Fruit fly (Drosophila melanogaster) whole organism, embryonic: Measurements from ENCODE around the gene CG10702.

Source experiments
- ATbp ChIP-seq: fragments of 200-800 bp; sonication (Bioruptor generic); optimal IDR thresholded peaks from 2 replicates; lab custom pipeline; 2017; ENCODE audit warnings: missing biosample characterization, mild to moderate bottlenecking, missing genetic modification characterization, missing genetic modification reagents
- Aef1 ChIP-seq: fragments of 200-800 bp; sonication (Bioruptor generic); IDR thresholded peaks from 3 replicates; pipeline ENCODE4 v1.3.6; 2022; ENCODE audit warnings: missing biosample characterization, missing genetic modification characterization
- Antp ChIP-seq: fragments of 200-800 bp; sonication (Bioruptor generic); optimal IDR thresholded peaks from 3 replicates; lab custom pipeline; 2016; ENCODE audit warnings: missing biosample characterization, missing genetic modification characterization
- Awh ChIP-seq: fragments of 200-800 bp; sonication (Bioruptor generic); IDR thresholded peaks from 2 replicates; pipeline ENCODE4, ENCODE4 v1.3.6; 2022; ENCODE audit warnings: missing biosample characterization, missing genetic modification characterization
- BEAF-32 ChIP-seq: fragments of 200-800 bp; sonication (Bioruptor generic); optimal IDR thresholded peaks from 3 replicates; lab custom pipeline; 2017; ENCODE audit warnings: missing biosample characterization, missing genetic modification characterization, mild to moderate bottlenecking, moderate library complexity, missing genetic modification reagents
- CG10366 ChIP-seq: fragments of 200-800 bp; sonication (Bioruptor generic); IDR thresholded peaks from 2 replicates; pipeline ENCODE4 v1.3.6; 2022; ENCODE audit warnings: missing biosample characterization, missing genetic modification characterization
- CG11560 ChIP-seq: fragments of 200-800 bp; sonication (Bioruptor generic); IDR thresholded peaks from 3 replicates; pipeline ENCODE4 v1.3.6; 2022; ENCODE audit warnings: missing biosample characterization, missing genetic modification characterization
- CG12769 ChIP-seq: fragments of 200-800 bp; sonication (Bioruptor generic); optimal IDR thresholded peaks from 2 replicates; lab custom pipeline; 2019; ENCODE audit warnings: missing biosample characterization, mild to moderate bottlenecking, missing genetic modification characterization, moderate library complexity
- CG13296 ChIP-seq: fragments of 200-800 bp; sonication (Bioruptor generic); optimal IDR thresholded peaks from 3 replicates; lab custom pipeline; 2018; ENCODE audit warnings: missing biosample characterization, mild to moderate bottlenecking, missing genetic modification characterization
- CG14014 ChIP-seq: fragments of 200-800 bp; sonication (Bioruptor generic); IDR thresholded peaks from 2 replicates; pipeline ENCODE4 v1.3.6; 2022; ENCODE audit warnings: missing biosample characterization, missing genetic modification characterization
- CG1529 ChIP-seq: fragments of 200-800 bp; sonication (Bioruptor generic); optimal IDR thresholded peaks from 3 replicates; lab custom pipeline; 2018; ENCODE audit warnings: missing biosample characterization, missing genetic modification characterization
- CG17186 ChIP-seq: fragments of 200-800 bp; sonication (Bioruptor generic); optimal IDR thresholded peaks from 3 replicates; lab custom pipeline; 2017; ENCODE audit warnings: missing biosample characterization, missing genetic modification reagents, missing genetic modification characterization
- CG17568 ChIP-seq: fragments of 200-800 bp; sonication (Bioruptor generic); optimal IDR thresholded peaks from 2 replicates; lab custom pipeline; 2018; ENCODE audit warnings: missing biosample characterization, mild to moderate bottlenecking, missing genetic modification characterization, moderate library complexity
- CG31441 ChIP-seq: fragments of 200-800 bp; sonication (Bioruptor generic); IDR thresholded peaks from 2 replicates; pipeline ENCODE4 v1.3.6; 2022; ENCODE audit warnings: missing biosample characterization, missing genetic modification characterization
- CG3838 ChIP-seq: fragments of 200-800 bp; sonication (Bioruptor generic); optimal IDR thresholded peaks from 3 replicates; lab custom pipeline; 2016; ENCODE audit warnings: missing biosample characterization, missing genetic modification characterization
- CG42726 ChIP-seq: fragments of 200-800 bp; sonication (Bioruptor generic); IDR thresholded peaks from 2 replicates; pipeline ENCODE4 v1.3.6; 2022; ENCODE audit warnings: missing biosample characterization, missing genetic modification characterization; ENCODE audit not compliant: partially characterized antibody
- CG6654 ChIP-seq: fragments of 200-800 bp; sonication (Bioruptor generic); optimal IDR thresholded peaks from 2 replicates; lab custom pipeline; 2017; ENCODE audit warnings: missing biosample characterization, mild to moderate bottlenecking, missing genetic modification characterization
- CG6689 ChIP-seq: fragments of 200-800 bp; sonication (Bioruptor generic); IDR thresholded peaks from 2 replicates; pipeline ENCODE4 v1.3.6; 2022; ENCODE audit warnings: missing biosample characterization, missing genetic modification characterization
- CG9437 ChIP-seq: fragments of 200-800 bp; sonication (Bioruptor generic); optimal IDR thresholded peaks from 2 replicates; lab custom pipeline; 2018; ENCODE audit warnings: missing biosample characterization, mild to moderate bottlenecking, missing genetic modification characterization
- CG9609 ChIP-seq: fragments of 200-800 bp; sonication (Bioruptor generic); optimal IDR thresholded peaks from 3 replicates; lab custom pipeline; 2016; ENCODE audit warnings: missing biosample characterization, missing genetic modification characterization
- CrebB ChIP-seq: fragments of 200-800 bp; sonication (Bioruptor generic); optimal IDR thresholded peaks from 3 replicates; lab custom pipeline; 2018; ENCODE audit warnings: missing biosample characterization, mild to moderate bottlenecking, missing genetic modification characterization
- Dad ChIP-seq: fragments of 200-800 bp; sonication (Bioruptor generic); optimal IDR thresholded peaks from 3 replicates; lab custom pipeline; 2016; ENCODE audit warnings: missing biosample characterization, missing genetic modification characterization
- E2f2 ChIP-seq: fragments of 200-800 bp; sonication (Bioruptor generic); IDR thresholded peaks from 2 replicates; pipeline ENCODE4 v1.3.6; 2022; ENCODE audit warnings: missing biosample characterization, missing genetic modification characterization
- Gsc ChIP-seq: fragments of 200-800 bp; sonication (Bioruptor generic); IDR thresholded peaks from 2 replicates; pipeline ENCODE4 v1.3.6; 2022; ENCODE audit warnings: missing biosample characterization, missing genetic modification characterization
- Jarid2 ChIP-seq: fragments of 200-800 bp; sonication (Bioruptor generic); optimal IDR thresholded peaks from 3 replicates; lab custom pipeline; 2017; ENCODE audit warnings: mild to moderate bottlenecking, missing biosample characterization, missing genetic modification reagents, missing genetic modification characterization
- MTF-1 ChIP-seq: fragments of 200-800 bp; sonication (Bioruptor generic); optimal IDR thresholded peaks from 2 replicates; lab custom pipeline; 2018; ENCODE audit warnings: missing biosample characterization, mild to moderate bottlenecking, missing genetic modification characterization, borderline replicate concordance
- Max ChIP-seq: fragments of 200-800 bp; sonication (Bioruptor generic); optimal IDR thresholded peaks from 2 replicates; lab custom pipeline; 2016; ENCODE audit warnings: missing biosample characterization, mild to moderate bottlenecking, missing genetic modification characterization
- NC2α ChIP-seq: fragments of 200-800 bp; sonication (Bioruptor generic); optimal IDR thresholded peaks from 2 replicates; lab custom pipeline; 2016; ENCODE audit warnings: missing biosample characterization, missing genetic modification characterization
- Oli ChIP-seq: fragments of 200-800 bp; sonication (Bioruptor generic); optimal IDR thresholded peaks from 2 replicates; lab custom pipeline; 2018; ENCODE audit warnings: missing biosample characterization, mild to moderate bottlenecking, missing genetic modification characterization, moderate library complexity
- Opbp ChIP-seq: fragments of 200-800 bp; sonication (Bioruptor generic); IDR thresholded peaks from 3 replicates; pipeline ENCODE4 v1.3.6; 2022; ENCODE audit warnings: missing biosample characterization, missing genetic modification characterization; ENCODE audit not compliant: partially characterized antibody
- Pdp1 ChIP-seq, 2 experiments: fragments of 200-800 bp; sonication (Bioruptor generic); optimal IDR thresholded peaks; 3 replicates each; lab custom pipeline; 2016; ENCODE audit warnings: missing biosample characterization in 2 of 2, missing genetic modification characterization in 2 of 2, mild to moderate bottlenecking in 1 of 2, moderate library complexity in 1 of 2
- Side ChIP-seq: fragments of 200-800 bp; sonication (Bioruptor generic); optimal IDR thresholded peaks from 2 replicates; lab custom pipeline; 2016; ENCODE audit warnings: missing biosample characterization, missing genetic modification characterization
- cato ChIP-seq: fragments of 200-800 bp; sonication (Bioruptor generic); optimal IDR thresholded peaks from 2 replicates; lab custom pipeline; 2016; ENCODE audit warnings: missing biosample characterization, missing genetic modification characterization, borderline replicate concordance
- ci ChIP-seq: fragments of 200-800 bp; sonication (Bioruptor generic); IDR thresholded peaks from 3 replicates; pipeline ENCODE4 v1.3.6; 2022; ENCODE audit warnings: missing biosample characterization, missing genetic modification characterization
- crc ChIP-seq: fragments of 200-800 bp; sonication (Bioruptor generic); optimal IDR thresholded peaks from 2 replicates; lab custom pipeline; 2016; ENCODE audit warnings: missing biosample characterization, missing genetic modification characterization
- crp ChIP-seq, 2 experiments: fragments of 200-800 bp; sonication (Bioruptor generic); optimal IDR thresholded peaks; 2 replicates in 1 of 2; 3 replicates in 1 of 2; lab custom pipeline; 2017; ENCODE audit warnings: missing biosample characterization in 2 of 2, missing genetic modification characterization in 2 of 2, mild to moderate bottlenecking in 1 of 2, moderate library complexity in 1 of 2
- dmrt99B ChIP-seq: fragments of 200-800 bp; sonication (Bioruptor generic); optimal IDR thresholded peaks from 2 replicates; lab custom pipeline; 2018; ENCODE audit warnings: missing biosample characterization, mild to moderate bottlenecking, missing genetic modification characterization, moderate library complexity
- fd3F ChIP-seq: fragments of 200-800 bp; sonication (Bioruptor generic); optimal IDR thresholded peaks from 2 replicates; lab custom pipeline; 2018; ENCODE audit warnings: missing biosample characterization, mild to moderate bottlenecking, missing genetic modification characterization, moderate library complexity
- fd96Cb ChIP-seq: fragments of 200-800 bp; sonication (Bioruptor generic); optimal IDR thresholded peaks from 2 replicates; lab custom pipeline; 2018; ENCODE audit warnings: missing biosample characterization, mild to moderate bottlenecking, missing genetic modification characterization, moderate library complexity
- gsb ChIP-seq: fragments of 200-800 bp; sonication (Bioruptor generic); IDR thresholded peaks from 2 replicates; pipeline ENCODE4 v1.3.6; 2022; ENCODE audit warnings: missing biosample characterization, missing genetic modification characterization
- lov ChIP-seq, 2 experiments: fragments of 200-800 bp in 1 of 2; fragments of >200 bp in 1 of 2; sonication (Bioruptor generic) in 1 of 2; IDR thresholded peaks in 1 of 2; optimal IDR thresholded peaks in 1 of 2; 2 replicates in 1 of 2; 3 replicates in 1 of 2; pipeline versions ENCODE4 v1.3.6 to Lab custom; 2017 to 2022; ENCODE audit warnings: missing biosample characterization in 1 of 2, missing genetic modification characterization in 1 of 2
- schlank ChIP-seq: fragments of 200-800 bp; sonication (Bioruptor generic); optimal IDR thresholded peaks from 2 replicates; lab custom pipeline; 2018; ENCODE audit warnings: missing biosample characterization, mild to moderate bottlenecking, missing genetic modification characterization
- scrt ChIP-seq: fragments of 200-800 bp; sonication (Bioruptor generic); optimal IDR thresholded peaks from 2 replicates; lab custom pipeline; 2018; ENCODE audit warnings: missing biosample characterization, mild to moderate bottlenecking, missing genetic modification characterization, moderate library complexity
- stwl ChIP-seq: fragments of 200-800 bp; sonication (Bioruptor generic); optimal IDR thresholded peaks from 3 replicates; lab custom pipeline; 2018; ENCODE audit warnings: missing biosample characterization, mild to moderate bottlenecking, missing genetic modification characterization, moderate library complexity
- toy ChIP-seq: fragments of 200-800 bp; sonication (Bioruptor generic); IDR thresholded peaks from 2 replicates; pipeline ENCODE4 v1.3.6; 2022; ENCODE audit warnings: missing biosample characterization, missing genetic modification characterization
- unpg ChIP-seq: fragments of 200-800 bp; sonication (Bioruptor generic); optimal IDR thresholded peaks from 3 replicates; lab custom pipeline; 2018; ENCODE audit warnings: missing biosample characterization, mild to moderate bottlenecking, missing genetic modification characterization, moderate library complexity
- vvl ChIP-seq: fragments of 200-800 bp; sonication (Bioruptor generic); IDR thresholded peaks from 2 replicates; pipeline ENCODE4 v1.3.6; 2022; ENCODE audit warnings: missing biosample characterization, missing genetic modification characterization
- wek ChIP-seq: fragments of 200-800 bp; sonication (Bioruptor generic); optimal IDR thresholded peaks from 3 replicates; lab custom pipeline; 2018; ENCODE audit warnings: missing biosample characterization, mild to moderate bottlenecking, missing genetic modification characterization, moderate library complexity
- wor ChIP-seq: fragments of 200-800 bp; sonication (Bioruptor generic); IDR thresholded peaks from 2 replicates; pipeline ENCODE4 v1.3.6; 2022; ENCODE audit warnings: missing biosample characterization, missing genetic modification characterization
- yki ChIP-seq: fragments of >200 bp; optimal IDR thresholded peaks from 3 replicates; lab custom pipeline; 2018

Gene CG10702

dm6 chr2L:19058916-19059315 is 10.7 kb downstream of the CG10702 start, which contains the start of gene Phlpp (continued):
- TF ChIP-seq cato (GFP tag; lab: Kevin White, UChicago) (no peak), E2f2 (GFP tag; lab: Robert Waterston, UW) (peak; percentile 24; the same call in 1 of the 2 replicates), CG42726 (GFP tag; lab: Robert Waterston, UW) (no peak), CG17186 (no peak), Side (GFP tag; lab: Kevin White, UChicago) (peak; percentile 23), Pdp1 (GFP tag; optimal IDR thresholded peaks at IDR 0.05; lab: Kevin White, UChicago) (peak in 1 of 2 experiments; percentile 58), lov (optimal IDR thresholded peaks at IDR 0.05; lab: Kevin White, UChicago) (no peak), lov (GFP tag; IDR thresholded peaks at IDR 0.05; lab: Robert Waterston, UW) (no peak), CG1529 (GFP tag; lab: Kevin White, UChicago) (no peak), fd3F (GFP tag; lab: Kevin White, UChicago) (no peak), CG6654 (GFP tag; lab: Kevin White, UChicago) (no peak), CG31441 (peak; percentile 78), Awh (GFP tag; lab: Robert Waterston, UW) (0 out of 2 replicates have a peak, but pooled peaks have one; percentile 51), dmrt99B (tag; lab: Kevin White, UChicago) (no peak), NC2α (GFP tag; lab: Kevin White, UChicago) (peak; percentile 24), stwl (tag; lab: Kevin White, UChicago) (peak; percentile 2), unpg (GFP tag; lab: Kevin White, UChicago) (peak; percentile 31), scrt (GFP tag; lab: Kevin White, UChicago) (no peak), wek (GFP tag; lab: Kevin White, UChicago) (no peak), ATbp (no peak), schlank (tag; lab: Kevin White, UChicago) (no peak), Aef1 (GFP tag; lab: Robert Waterston, UW) (peak; percentile 18; the same call in 1 of the 3 replicates), crp (GFP tag; optimal IDR thresholded peaks at IDR 0.05; lab: Kevin White, UChicago) (no peak), wor (GFP tag; lab: Robert Waterston, UW) (0 out of 2 replicates have a peak, but pooled peaks have one; percentile 38), CrebB (tag; lab: Kevin White, UChicago) (no peak), CG12769 (tag; lab: Kevin White, UChicago) (no peak), Jarid2 (GFP tag; lab: Kevin White, UChicago) (no peak), CG14014 (GFP tag; lab: Robert Waterston, UW) (peak; percentile 56; the same call in 1 of the 2 replicates), CG9437 (peak; percentile 2), Gsc (no peak), fd96Cb (tag; lab: Kevin White, UChicago) (peak; percentile 69), Oli (peak; percentile 45), CG6689 (GFP tag; lab: Robert Waterston, UW) (peak; percentile 72), MTF-1 (GFP tag; lab: Kevin White, UChicago) (peak; percentile 3), CG11560 (no peak), gsb (GFP tag; lab: Robert Waterston, UW) (no peak), BEAF-32 (no peak), Dad (GFP tag; lab: Kevin White, UChicago) (no peak), Max (GFP tag; lab: Kevin White, UChicago) (no peak), CG10366 (GFP tag; lab: Robert Waterston, UW) (peak; percentile 55), vvl (peak; percentile 76; the same call in 1 of the 2 replicates), yki (lab: Kevin White, UChicago) (no peak), CG13296 (no peak), CG17568 (GFP tag; lab: Kevin White, UChicago) (no peak), crc (GFP tag; lab: Kevin White, UChicago) (no peak), Antp (peak; percentile 21), ci (GFP tag; lab: Robert Waterston, UW) (peak; percentile 40; the same call in 1 of the 3 replicates), CG9609 (GFP tag; lab: Kevin White, UChicago) (no peak), toy (GFP tag; lab: Robert Waterston, UW) (no peak), Opbp (GFP tag; lab: Robert Waterston, UW) (no peak), CG3838 (GFP tag; lab: Kevin White, UChicago) (no peak)
